Worm (Caenorhabditis elegans) whole organism, L3 larva: ENCODE data around the gene F20B6.4.
"Not testable (repeated sequence)": the region's sequence is repeated elsewhere in the genome, so short reads cannot be mapped to it uniquely, and the experiment has no call there.

Source experiments
- R02D3.7 ChIP-seq: fragments of 150-350 bp; optimal IDR thresholded peaks from 2 replicates; lab custom pipeline; 2014; ENCODE audit warnings: missing biosample characterization, missing genetic modification characterization
- ZK546.5 ChIP-seq: sonication (generic microtip); optimal IDR thresholded peaks from 2 replicates; lab custom pipeline; 2017; ENCODE audit warnings: missing biosample characterization, missing genetic modification characterization
- aly-2 ChIP-seq: fragments of 150-350 bp; optimal IDR thresholded peaks from 2 replicates; lab custom pipeline; 2014; ENCODE audit warnings: missing biosample characterization, missing genetic modification characterization
- ama-1 ChIP-seq: fragments of 150-350 bp; optimal IDR thresholded peaks from 2 replicates; lab custom pipeline; 2018
- ceh-82 ChIP-seq: fragments of 150-350 bp; optimal IDR thresholded peaks from 2 replicates; lab custom pipeline; 2014; ENCODE audit warnings: missing biosample characterization, missing genetic modification characterization
- ceh-9 ChIP-seq: sonication (generic microtip); optimal IDR thresholded peaks from 2 replicates; lab custom pipeline; 2018; ENCODE audit warnings: missing biosample characterization, missing genetic modification characterization
- daf-12 ChIP-seq: fragments of 150-350 bp; optimal IDR thresholded peaks from 2 replicates; lab custom pipeline; 2014; ENCODE audit warnings: missing biosample characterization, missing genetic modification reagents, missing genetic modification characterization
- egl-27 ChIP-seq: sonication (generic microtip); optimal IDR thresholded peaks from 4 replicates; lab custom pipeline; 2017; ENCODE audit warnings: missing biosample characterization, missing genetic modification reagents, missing genetic modification characterization
- elt-1 ChIP-seq: fragments of 150-350 bp; optimal IDR thresholded peaks from 2 replicates; lab custom pipeline; 2014; ENCODE audit warnings: missing biosample characterization, missing genetic modification characterization
- elt-2 ChIP-seq: sonication (generic microtip); optimal IDR thresholded peaks from 2 replicates; lab custom pipeline; 2016; ENCODE audit warnings: missing genetic modification reagents, mild to moderate bottlenecking, missing genetic modification characterization, missing compliant biosample characterization
- elt-3 ChIP-seq, 3 experiments: fragments of 150-350 bp in 1 of 3; sonication (generic microtip) in 2 of 3; optimal IDR thresholded peaks; 2 replicates in 2 of 3; 4 replicates in 1 of 3; lab custom pipeline; 2014 to 2017; ENCODE audit warnings: missing biosample characterization in 3 of 3, missing genetic modification characterization in 3 of 3
- fkh-10 ChIP-seq: sonication (generic microtip); optimal IDR thresholded peaks from 2 replicates; lab custom pipeline; 2017; ENCODE audit warnings: missing biosample characterization, missing genetic modification reagents, missing genetic modification characterization
- fkh-2 ChIP-seq: fragments of 150-350 bp; optimal IDR thresholded peaks from 2 replicates; lab custom pipeline; 2014; ENCODE audit warnings: missing biosample characterization, missing genetic modification reagents, missing genetic modification characterization
- hmg-11 ChIP-seq: sonication (generic microtip); optimal IDR thresholded peaks from 2 replicates; lab custom pipeline; 2016; ENCODE audit warnings: missing genetic modification characterization, missing compliant biosample characterization
- jun-1 ChIP-seq: fragments of 150-350 bp; optimal IDR thresholded peaks from 2 replicates; lab custom pipeline; 2014; ENCODE audit warnings: missing biosample characterization, missing genetic modification reagents, missing genetic modification characterization
- lin-15B ChIP-seq: fragments of 150-350 bp; optimal IDR thresholded peaks from 2 replicates; lab custom pipeline; 2014; ENCODE audit warnings: missing biosample characterization, missing genetic modification characterization
- lin-39 ChIP-seq: fragments of 150-350 bp; optimal IDR thresholded peaks from 2 replicates; lab custom pipeline; 2018; ENCODE audit warnings: missing biosample characterization, missing genetic modification reagents, missing genetic modification characterization
- lsy-12 ChIP-seq: sonication (generic microtip); optimal IDR thresholded peaks from 2 replicates; lab custom pipeline; 2016; ENCODE audit warnings: mild to moderate bottlenecking, missing genetic modification characterization, missing compliant biosample characterization
- mml-1 ChIP-seq: fragments of 150-350 bp; sonication (generic microtip); optimal IDR thresholded peaks from 3 replicates; lab custom pipeline; 2014; ENCODE audit warnings: missing biosample characterization, missing genetic modification characterization
- nfya-1 ChIP-seq: sonication (generic microtip); optimal IDR thresholded peaks from 2 replicates; lab custom pipeline; 2017; ENCODE audit warnings: missing genetic modification characterization, mild to moderate bottlenecking, missing compliant biosample characterization, antibody characterized with exemption, moderate library complexity; ENCODE audit not compliant: insufficient read depth
- nhr-11 ChIP-seq: fragments of 150-350 bp; optimal IDR thresholded peaks from 2 replicates; lab custom pipeline; 2014; ENCODE audit warnings: missing biosample characterization, missing genetic modification characterization
- nhr-23 ChIP-seq: fragments of 150-350 bp; optimal IDR thresholded peaks from 2 replicates; lab custom pipeline; 2014; ENCODE audit warnings: missing biosample characterization, missing genetic modification reagents, missing genetic modification characterization
- nhr-237 ChIP-seq: fragments of 150-350 bp; optimal IDR thresholded peaks from 2 replicates; lab custom pipeline; 2014; ENCODE audit warnings: missing biosample characterization, missing genetic modification characterization
- nhr-25 ChIP-seq: sonication (generic microtip); optimal IDR thresholded peaks from 2 replicates; lab custom pipeline; 2017; ENCODE audit warnings: missing biosample characterization, missing genetic modification characterization
- nhr-28 ChIP-seq: fragments of 150-350 bp; optimal IDR thresholded peaks from 2 replicates; lab custom pipeline; 2014; ENCODE audit warnings: missing biosample characterization, missing genetic modification characterization
- nhr-43 ChIP-seq: sonication (generic microtip); optimal IDR thresholded peaks from 2 replicates; lab custom pipeline; 2016; ENCODE audit warnings: mild to moderate bottlenecking, missing genetic modification characterization, missing compliant biosample characterization; ENCODE audit not compliant: poor library complexity, severe bottlenecking
- nhr-67 ChIP-seq: fragments of 150-350 bp; optimal IDR thresholded peaks from 2 replicates; lab custom pipeline; 2014; ENCODE audit warnings: missing biosample characterization, missing genetic modification characterization
- nhr-76 ChIP-seq: fragments of 150-350 bp; sonication (generic microtip); optimal IDR thresholded peaks from 5 replicates; lab custom pipeline; 2014; ENCODE audit warnings: missing biosample characterization, missing genetic modification characterization
- nhr-77 ChIP-seq: fragments of 150-350 bp; optimal IDR thresholded peaks from 2 replicates; lab custom pipeline; 2014; ENCODE audit warnings: missing biosample characterization, missing genetic modification characterization
- pha-4 ChIP-seq: fragments of 150-350 bp; optimal IDR thresholded peaks from 2 replicates; lab custom pipeline; 2014; ENCODE audit warnings: missing biosample characterization, missing genetic modification reagents, missing genetic modification characterization
- pqm-1 ChIP-seq: fragments of 150-350 bp; optimal IDR thresholded peaks from 2 replicates; lab custom pipeline; 2017; ENCODE audit warnings: missing biosample characterization, missing genetic modification characterization, inconsistent platforms
- skn-1 ChIP-seq: fragments of 150-350 bp; optimal IDR thresholded peaks from 2 replicates; lab custom pipeline; 2014; ENCODE audit warnings: missing biosample characterization, missing genetic modification characterization
- snpc-4 ChIP-seq: fragments of 150-350 bp; optimal IDR thresholded peaks from 2 replicates; lab custom pipeline; 2014; ENCODE audit warnings: missing biosample characterization, missing genetic modification characterization
- tbx-2 ChIP-seq: sonication (generic microtip); optimal IDR thresholded peaks from 2 replicates; lab custom pipeline; 2016; ENCODE audit warnings: mild to moderate bottlenecking, missing genetic modification characterization, missing compliant biosample characterization
- unc-39 ChIP-seq: sonication (generic microtip); optimal IDR thresholded peaks from 4 replicates; lab custom pipeline; 2017; ENCODE audit warnings: missing biosample characterization, missing genetic modification characterization
- unc-62 ChIP-seq: fragments of 150-350 bp; sonication (generic microtip); optimal IDR thresholded peaks from 4 replicates; lab custom pipeline; 2014; ENCODE audit warnings: missing biosample characterization, missing genetic modification reagents, missing genetic modification characterization
- zag-1 ChIP-seq: fragments of 150-350 bp; optimal IDR thresholded peaks from 2 replicates; lab custom pipeline; 2014; ENCODE audit warnings: missing biosample characterization, missing genetic modification characterization

Gene F20B6.4

DNA sequence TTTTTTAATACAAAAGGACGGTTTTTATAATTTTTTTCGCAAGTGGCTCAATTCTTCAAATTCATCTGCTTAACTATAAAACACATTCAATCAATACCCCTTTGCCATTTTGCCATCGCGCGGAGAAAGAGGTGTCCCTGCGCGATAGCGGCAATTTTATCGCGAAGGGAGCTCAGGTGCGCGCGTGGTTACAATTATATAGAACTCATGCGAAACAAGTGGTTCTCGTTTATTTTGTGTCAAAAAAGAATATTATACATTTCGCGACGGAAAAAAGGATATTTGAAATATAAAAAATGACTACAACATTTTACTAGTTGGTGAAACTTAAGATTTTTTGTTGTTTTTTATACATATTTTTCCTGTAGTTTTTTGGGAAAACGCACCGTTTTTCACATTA, 12.8 kb upstream of the F20B6.4 start (continued):
- TF ChIP-seq lin-15B (tag; lab: Kevin White, UChicago) (peak; percentile 44), ceh-82 (peak; percentile 99), skn-1 (tag; lab: Kevin White, UChicago) (peak; percentile 93), R02D3.7 (tag; lab: Kevin White, UChicago) (peak; percentile 95)

DNA sequence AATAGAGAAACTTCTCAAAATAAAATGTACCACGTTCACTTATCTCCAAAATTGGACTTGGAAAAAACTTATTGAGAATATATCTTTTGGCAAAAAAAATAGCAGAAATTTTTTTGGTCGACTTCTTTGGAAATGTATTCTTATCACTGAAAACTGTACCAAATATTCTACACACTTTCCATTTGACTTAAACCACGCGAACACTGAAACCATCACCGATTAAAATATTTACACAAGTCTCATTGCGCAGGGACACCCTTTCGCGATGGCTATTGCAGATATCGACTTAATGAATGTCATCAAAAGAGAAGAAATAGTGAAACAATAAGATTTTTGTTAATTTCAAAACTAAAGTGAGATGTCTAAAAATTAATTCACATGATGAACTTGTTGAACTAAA, 12.2 kb upstream of the F20B6.4 start:
- no peak for TF ChIP-seq lin-39 (tag; lab: Kevin White, UChicago)
- peak; percentile 30 for TF ChIP-seq nhr-11
- TF ChIP-seq nhr-25 (tag; lab: Kevin White, UChicago) = peak; percentile 49
- TF ChIP-seq jun-1 (tag; lab: Kevin White, UChicago) = peak; percentile 48
- TF ChIP-seq pqm-1 (tag; lab: Kevin White, UChicago) = peak; percentile 60
- peak; percentile 79 for TF ChIP-seq skn-1 (tag; lab: Kevin White, UChicago)
- TF ChIP-seq unc-62 (GFP tag; lab: Kevin White, UChicago) = no peak
- no peak for TF ChIP-seq unc-39 (tag; lab: Kevin White, UChicago)
- peak; percentile 8 for TF ChIP-seq fkh-10
- peak; percentile 82 for TF ChIP-seq nhr-77
- peak; percentile 69 for TF ChIP-seq nhr-23 (tag; lab: Kevin White, UChicago)
- no peak for TF ChIP-seq zag-1 (tag; lab: Kevin White, UChicago)
- TF ChIP-seq elt-2 = peak; percentile 5
- TF ChIP-seq lsy-12 (tag; lab: Kevin White, UChicago) = no peak
- TF ChIP-seq elt-3 (tag; optimal IDR thresholded peaks at IDR 0.05; lab: Kevin White, UChicago) = peak in 1 of 3 experiments; percentile 86
- peak; percentile 45 for TF ChIP-seq pha-4 (tag; lab: Kevin White, UChicago)
- TF ChIP-seq nhr-76 = no peak
- TF ChIP-seq nhr-43 = peak; percentile 89
- no peak for TF ChIP-seq nhr-237 (tag; lab: Kevin White, UChicago)
- no peak for TF ChIP-seq ama-1 (lab: Kevin White, UChicago)

DNA sequence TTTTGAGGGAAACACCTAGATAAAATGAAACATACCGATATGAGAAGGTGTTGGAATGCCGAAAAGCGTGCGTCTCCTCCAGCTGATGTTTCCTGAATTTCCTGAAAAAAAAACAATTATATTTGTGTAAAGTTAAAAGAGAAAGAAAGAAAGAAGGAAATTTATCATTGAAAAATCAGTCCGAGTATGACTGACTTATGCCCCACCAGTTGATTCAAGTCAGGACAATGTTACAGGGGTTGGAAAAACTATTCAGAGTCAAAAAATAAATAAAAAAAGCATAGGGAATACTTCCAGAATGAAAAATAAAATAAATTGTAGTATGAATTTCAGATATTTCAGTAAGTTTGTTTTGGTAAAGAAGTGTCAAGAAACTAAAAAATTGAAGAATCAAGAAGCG, 11.1 kb upstream of the F20B6.4 start, which contains the start of gene F20B6.9:
TSS of gene F20B6.9 (minus strand) at position 101 of the 400 bp plus-strand sequence.
- TF ChIP-seq aly-2, nhr-11, nhr-28: not testable (repeated sequence)

DNA sequence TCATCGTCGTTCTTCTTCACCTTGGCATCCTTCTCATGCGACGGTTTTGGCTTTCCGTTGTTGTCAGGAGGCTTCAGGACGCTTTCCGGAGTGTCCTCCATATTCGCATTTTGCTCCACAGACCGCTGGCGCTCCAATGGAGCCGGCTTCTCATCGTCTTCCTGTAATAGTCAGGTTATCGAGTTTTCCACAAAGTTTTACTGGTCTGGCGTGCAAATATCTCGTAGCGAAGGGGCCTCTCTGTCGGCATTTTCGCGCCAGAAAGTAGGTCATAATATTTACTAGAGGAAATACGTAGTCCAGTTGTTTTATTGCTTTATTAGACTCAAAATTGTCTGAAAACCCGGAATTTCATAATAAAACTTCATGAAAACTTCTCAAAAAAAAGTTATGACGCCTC, 5.8 kb upstream of the F20B6.4 start, which contains the start of gene F20B6.6:
TSS of gene F20B6.6 (minus strand) at position 101 of the 400 bp plus-strand sequence.
- TF ChIP-seq snpc-4, jun-1, nhr-67 (tag; lab: Kevin White, UChicago): not testable (repeated sequence)

DNA sequence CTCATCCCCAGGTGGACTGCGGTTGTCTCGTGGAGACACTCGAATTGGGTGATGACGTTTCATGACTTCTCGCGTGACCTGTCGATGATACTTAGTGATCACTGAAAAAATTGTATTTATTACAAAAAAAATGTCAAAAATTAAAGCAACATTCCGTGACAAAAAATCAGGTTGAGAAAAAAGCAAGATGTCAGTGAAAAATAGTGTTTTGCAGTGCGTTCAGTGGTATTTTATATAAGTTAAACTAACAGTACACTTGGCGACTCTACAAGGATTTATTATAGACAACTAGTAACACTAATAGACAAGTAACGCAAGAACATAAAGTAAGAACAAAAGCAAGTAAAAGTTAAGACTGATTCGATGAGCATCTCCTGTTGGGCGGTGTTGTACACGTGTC, 3.5 kb upstream of the F20B6.4 start, which contains the start of gene F20B6.5:
TSS of gene F20B6.5 (minus strand) at position 101 of the 400 bp plus-strand sequence.
- TF ChIP-seq tbx-2 (tag; lab: Kevin White, UChicago); ama-1 (lab: Kevin White, UChicago); nhr-76: not testable (repeated sequence)

DNA sequence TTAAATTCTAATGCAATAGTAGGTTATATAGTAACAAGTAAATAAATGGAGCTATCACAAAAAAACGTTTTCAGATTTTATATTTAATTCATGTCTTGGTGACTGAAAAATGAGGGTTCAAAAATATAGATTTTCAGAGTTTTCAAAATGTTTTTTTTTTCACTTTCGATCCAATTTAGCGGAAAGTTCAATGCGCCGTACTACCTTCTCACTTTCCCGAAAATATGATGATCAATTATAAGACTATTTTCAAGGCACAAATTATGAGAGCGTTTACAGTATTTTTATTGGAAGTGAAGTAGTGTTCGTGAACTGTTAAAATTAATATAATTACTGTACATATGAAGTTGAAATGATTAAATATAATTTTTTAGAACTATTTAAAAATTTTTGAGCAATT, 3.3 kb downstream of the F20B6.4 start:
- TF ChIP-seq lsy-12 (tag; lab: Kevin White, UChicago) (no peak), elt-2 (peak; percentile 39), nhr-67 (tag; lab: Kevin White, UChicago) (no peak), aly-2 (peak; percentile 43), nfya-1 (tag; lab: Kevin White, UChicago) (no peak), nhr-43 (peak; percentile 71), nhr-23 (tag; lab: Kevin White, UChicago) (peak; percentile 20)

DNA sequence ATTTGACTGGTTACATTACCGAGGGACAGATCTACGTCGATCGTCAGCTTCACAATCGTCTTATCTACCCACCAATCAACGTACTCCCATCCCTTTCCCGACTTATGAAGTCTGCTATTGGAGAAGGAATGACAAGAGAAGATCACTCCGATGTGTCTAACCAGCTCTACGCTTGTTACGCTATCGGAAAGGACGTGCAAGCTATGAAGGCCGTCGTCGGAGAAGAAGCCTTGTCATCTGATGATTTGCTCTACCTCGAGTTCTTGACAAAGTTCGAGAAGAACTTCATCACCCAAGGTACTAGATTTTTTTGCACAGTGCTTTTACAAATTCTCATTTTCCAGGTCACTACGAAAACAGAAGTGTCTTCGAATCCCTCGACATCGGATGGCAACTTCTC, 4.1 kb downstream of the F20B6.4 start:
- no peak for TF ChIP-seq daf-12
- no peak for TF ChIP-seq unc-39 (tag; lab: Kevin White, UChicago)
- no peak for TF ChIP-seq mml-1 (tag; lab: Kevin White, UChicago)
- no peak for TF ChIP-seq ZK546.5 (tag; lab: Kevin White, UChicago)
- TF ChIP-seq skn-1 (tag; lab: Kevin White, UChicago) = no peak
- no peak for TF ChIP-seq ceh-9 (tag; lab: Kevin White, UChicago)
- no peak for TF ChIP-seq fkh-2 (tag; lab: Kevin White, UChicago)
- no peak for TF ChIP-seq nhr-237 (tag; lab: Kevin White, UChicago)
- TF ChIP-seq elt-1 (tag; lab: Kevin White, UChicago) = no peak
- no peak for TF ChIP-seq snpc-4 (tag; lab: Kevin White, UChicago)
- no peak for TF ChIP-seq egl-27 (tag; lab: Kevin White, UChicago)
- no peak for TF ChIP-seq hmg-11 (tag; lab: Kevin White, UChicago)
- TF ChIP-seq lin-39 (tag; lab: Kevin White, UChicago) = no peak
- TF ChIP-seq fkh-10 = no peak
- no peak for TF ChIP-seq lsy-12 (tag; lab: Kevin White, UChicago)
